Fruit fly (Drosophila melanogaster) whole organism: ENCODE data around the gene Ten-m.

ENCODE experiments used
- CG8478 ChIP-seq: fragments of >200 bp; optimal IDR thresholded peaks from 2 replicates; lab custom pipeline; 2018; ENCODE audit warnings: inconsistent platforms
- Dll ChIP-seq: fragments of >200 bp; optimal IDR thresholded peaks from 2 replicates; lab custom pipeline; 2017
- EcR ChIP-seq, 2 experiments: fragments of >200 bp; optimal IDR thresholded peaks; 2 replicates each; lab custom pipeline; 2017; ENCODE audit warnings: missing biosample characterization in 2 of 2, missing genetic modification characterization in 2 of 2, missing genetic modification reagents in 2 of 2
- pan ChIP-seq: fragments of >200 bp; optimal IDR thresholded peaks from 2 replicates; lab custom pipeline; 2017
- psq ChIP-seq: fragments of >200 bp; optimal IDR thresholded peaks from 2 replicates; lab custom pipeline; 2017
- usp ChIP-seq: fragments of >200 bp; optimal IDR thresholded peaks from 2 replicates; lab custom pipeline; 2017; ENCODE audit warnings: missing biosample characterization, missing genetic modification characterization, mixed read lengths

Gene Ten-m

DNA sequence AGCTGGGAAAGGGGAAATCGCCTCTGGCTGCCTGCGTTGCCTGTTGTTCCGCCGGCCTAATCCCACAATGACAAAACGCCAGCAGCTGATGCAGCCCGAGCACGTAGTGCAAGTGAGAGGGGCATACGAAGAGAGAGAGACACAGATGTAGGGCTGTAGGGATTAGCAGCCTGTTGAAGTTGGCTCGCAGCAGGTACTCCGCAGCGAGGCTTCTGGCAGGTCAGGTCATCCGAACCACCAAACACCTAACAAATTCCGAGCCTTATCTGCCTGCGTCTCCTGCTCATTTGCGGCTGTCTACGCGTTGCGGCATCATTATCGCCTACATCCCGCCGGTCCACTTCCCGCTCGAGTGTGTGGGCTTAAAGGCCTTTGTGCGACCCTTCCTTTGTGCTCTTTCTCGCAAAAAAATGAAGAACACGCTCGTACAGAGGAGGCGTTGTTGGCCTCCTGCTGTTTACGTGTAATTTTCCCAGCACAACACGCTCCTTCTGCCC is 4.8 kb downstream of the Ten-m start:
- TF ChIP-seq usp (GFP tag; lab: Kevin White, UChicago) (no peak), EcR (GFP tag; optimal IDR thresholded peaks at IDR 0.05; lab: Kevin White, UChicago) (no peak), psq (no peak), CG8478 (lab: Kevin White, UChicago) (no peak), pan (lab: Kevin White, UChicago) (no peak), Dll (no peak)

DNA sequence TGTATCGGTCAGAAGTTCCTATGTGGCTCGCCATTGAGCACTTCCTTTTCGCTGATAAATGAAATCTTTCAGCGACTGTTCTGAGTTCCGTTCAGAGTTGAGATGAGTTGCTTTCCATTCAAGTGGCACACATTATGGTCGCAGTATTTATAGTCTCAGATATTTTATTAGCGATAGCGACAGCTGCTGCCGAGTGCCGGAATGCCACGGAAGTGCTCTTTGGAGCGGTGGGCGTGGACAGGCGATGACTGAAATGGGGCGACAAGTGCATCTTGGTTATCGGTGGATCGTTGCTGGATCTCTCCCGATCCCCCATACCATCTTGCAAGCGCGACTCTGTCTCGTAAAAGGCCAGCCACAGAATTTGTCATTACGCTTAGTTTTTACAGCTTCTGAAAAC is 6.1 kb downstream of the Ten-m start:
- TF ChIP-seq Dll (no peak), usp (GFP tag; lab: Kevin White, UChicago) (no peak), psq (no peak), pan (lab: Kevin White, UChicago) (no peak), EcR (GFP tag; optimal IDR thresholded peaks at IDR 0.05; lab: Kevin White, UChicago) (no peak), CG8478 (lab: Kevin White, UChicago) (no peak)

DNA sequence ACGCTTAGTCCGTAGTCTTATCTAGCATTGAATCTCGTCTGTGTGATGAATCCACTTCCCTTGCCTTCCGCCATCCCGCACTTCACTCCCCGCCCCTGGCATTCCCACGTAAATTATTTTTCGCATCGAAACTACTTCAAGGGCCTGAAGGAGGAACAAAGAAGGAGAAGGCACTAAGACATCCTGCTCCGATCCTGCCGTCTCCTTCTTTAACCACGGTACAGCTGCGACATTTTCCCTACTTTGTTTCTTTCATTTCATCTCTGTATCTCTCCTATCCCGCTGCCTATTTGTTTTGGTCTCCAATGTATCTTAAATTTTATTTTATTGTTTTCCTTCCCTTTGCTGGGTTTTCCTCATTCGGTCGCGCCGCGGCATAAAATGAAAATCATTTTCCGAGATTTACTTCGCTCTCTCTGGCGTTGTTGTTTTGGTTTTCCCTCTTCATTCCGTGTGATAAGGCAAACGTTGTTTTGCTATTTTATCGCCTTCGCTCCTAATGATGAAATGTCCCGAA is 6.8 kb downstream of the Ten-m start:
- no peak for TF ChIP-seq usp (GFP tag; lab: Kevin White, UChicago)
- no peak for TF ChIP-seq pan (lab: Kevin White, UChicago)
- no peak for TF ChIP-seq CG8478 (lab: Kevin White, UChicago)
- TF ChIP-seq EcR (GFP tag; optimal IDR thresholded peaks at IDR 0.05; lab: Kevin White, UChicago): no peak
- TF ChIP-seq psq: no peak
- no peak for TF ChIP-seq Dll

- TF ChIP-seq psq: no peak
- TF ChIP-seq Dll: no peak
- no peak for TF ChIP-seq usp (GFP tag; lab: Kevin White, UChicago)
Measured at dm6 chr3L:22399906-22400655, 7.6 kb downstream of the Ten-m start.

- TF ChIP-seq psq (no peak), usp (GFP tag; lab: Kevin White, UChicago) (no peak), CG8478 (lab: Kevin White, UChicago) (no peak), Dll (no peak), EcR (GFP tag; optimal IDR thresholded peaks at IDR 0.05; lab: Kevin White, UChicago) (no peak), pan (lab: Kevin White, UChicago) (no peak)
Measured at dm6 chr3L:22398643-22399042, 9.0 kb downstream of the Ten-m start.

DNA sequence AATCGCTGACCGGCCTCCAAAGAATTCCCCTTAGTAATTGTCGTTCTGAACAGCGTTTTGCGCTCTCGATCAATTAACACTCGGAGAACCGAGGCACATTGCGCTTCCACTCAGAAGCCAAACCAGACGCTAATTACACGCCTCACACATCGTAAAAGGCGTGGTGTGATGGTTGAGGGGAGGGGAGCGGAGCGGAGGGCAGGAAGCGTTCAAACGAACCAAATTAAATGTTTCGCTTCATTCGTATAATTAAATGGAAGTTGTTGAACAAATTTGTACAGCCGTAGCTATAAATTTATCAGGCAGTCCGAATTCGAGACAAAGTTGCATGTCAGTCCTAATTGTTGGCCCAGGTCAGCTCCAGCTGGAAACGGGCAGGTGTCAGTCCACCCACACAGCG is 11.1 kb downstream of the Ten-m start:
- TF ChIP-seq psq: no peak
- TF ChIP-seq Dll: no peak
- no peak for TF ChIP-seq pan (lab: Kevin White, UChicago)
- TF ChIP-seq EcR (GFP tag; optimal IDR thresholded peaks at IDR 0.05; lab: Kevin White, UChicago): no peak
- TF ChIP-seq CG8478 (lab: Kevin White, UChicago): no peak
- TF ChIP-seq usp (GFP tag; lab: Kevin White, UChicago): no peak

DNA sequence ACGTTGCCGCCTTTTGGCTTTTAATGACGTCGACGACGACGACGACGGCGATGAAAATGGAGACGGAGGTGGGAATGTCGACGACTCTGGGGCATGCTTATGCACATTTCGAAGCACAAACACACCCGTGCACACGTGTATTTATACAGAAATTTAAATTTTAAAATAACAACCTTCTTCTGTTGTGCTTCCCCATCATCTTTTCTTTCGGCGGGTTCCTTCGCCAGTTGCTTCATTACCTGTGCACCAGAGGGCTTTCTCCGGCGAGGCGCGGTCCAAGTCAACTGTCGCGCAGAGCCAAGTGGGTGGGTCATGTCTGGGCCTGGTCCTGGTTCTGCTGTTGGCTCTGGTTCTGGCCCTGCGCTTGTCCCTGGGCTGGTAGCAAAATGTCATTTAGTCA is 13.3 kb downstream of the Ten-m start:
- TF ChIP-seq EcR (GFP tag; optimal IDR thresholded peaks at IDR 0.05; lab: Kevin White, UChicago) (no peak), Dll (peak; percentile 59), usp (GFP tag; lab: Kevin White, UChicago) (no peak), pan (lab: Kevin White, UChicago) (no peak), CG8478 (lab: Kevin White, UChicago) (no peak), psq (no peak)

dm6 chr3L:22392990-22393389 is 14.7 kb downstream of the Ten-m start:
- TF ChIP-seq usp (GFP tag; lab: Kevin White, UChicago) (no peak), pan (lab: Kevin White, UChicago) (no peak), CG8478 (lab: Kevin White, UChicago) (no peak), Dll (no peak), psq (no peak), EcR (GFP tag; optimal IDR thresholded peaks at IDR 0.05; lab: Kevin White, UChicago) (no peak)

- no peak for TF ChIP-seq pan (lab: Kevin White, UChicago)
- TF ChIP-seq EcR (GFP tag; optimal IDR thresholded peaks at IDR 0.05; lab: Kevin White, UChicago): no peak
- TF ChIP-seq psq: no peak
- TF ChIP-seq Dll: no peak
- no peak for TF ChIP-seq usp (GFP tag; lab: Kevin White, UChicago)
- TF ChIP-seq CG8478 (lab: Kevin White, UChicago): no peak
Measured at dm6 chr3L:22390179-22390728, 17.4 kb downstream of the Ten-m start.

DNA sequence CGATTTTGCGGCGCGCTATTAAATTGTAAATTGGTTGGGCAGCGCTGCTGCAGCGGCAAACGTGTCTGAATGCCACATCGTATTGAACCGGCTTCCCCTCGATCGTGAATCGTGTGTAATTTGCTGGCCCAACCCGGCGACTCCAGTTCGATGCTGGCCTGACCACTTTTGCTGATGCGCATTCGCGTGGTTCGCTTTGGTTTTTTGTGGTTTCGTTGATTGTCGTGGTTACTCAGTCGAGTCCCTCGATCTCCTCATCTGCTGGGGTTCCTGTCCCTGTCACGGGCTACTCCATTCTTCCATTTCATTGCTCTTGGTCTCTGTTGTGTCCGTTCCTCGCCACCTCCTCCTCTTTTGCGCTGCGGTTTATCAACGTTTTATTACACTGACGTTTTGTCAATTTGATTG is 18.6 kb downstream of the Ten-m start:
- no peak for TF ChIP-seq pan (lab: Kevin White, UChicago)
- no peak for TF ChIP-seq usp (GFP tag; lab: Kevin White, UChicago)
- no peak for TF ChIP-seq CG8478 (lab: Kevin White, UChicago)
- TF ChIP-seq psq: no peak
- TF ChIP-seq Dll: peak; percentile 69
- TF ChIP-seq EcR (GFP tag; optimal IDR thresholded peaks at IDR 0.05; lab: Kevin White, UChicago): no peak

DNA sequence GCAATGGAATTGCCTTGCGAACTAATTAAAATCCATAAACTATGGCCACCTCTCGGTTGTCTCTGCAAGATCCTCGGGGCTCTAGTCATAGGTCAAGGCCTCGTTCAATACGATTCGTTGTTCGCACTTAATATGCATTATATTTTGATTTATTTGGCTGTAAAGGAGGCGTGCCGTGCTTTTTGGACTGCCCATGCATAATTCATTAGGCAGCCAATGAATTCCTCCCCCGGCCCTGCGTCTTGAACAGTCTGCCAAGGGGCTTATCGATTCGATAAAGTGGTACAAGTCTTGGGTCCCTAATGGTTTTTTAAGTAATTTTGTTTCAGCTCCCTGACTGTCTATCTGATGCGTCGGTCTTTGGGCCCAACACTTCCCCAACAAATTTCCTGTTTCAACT is 28.9 kb downstream of the Ten-m start:
- TF ChIP-seq pan (lab: Kevin White, UChicago): no peak

DNA sequence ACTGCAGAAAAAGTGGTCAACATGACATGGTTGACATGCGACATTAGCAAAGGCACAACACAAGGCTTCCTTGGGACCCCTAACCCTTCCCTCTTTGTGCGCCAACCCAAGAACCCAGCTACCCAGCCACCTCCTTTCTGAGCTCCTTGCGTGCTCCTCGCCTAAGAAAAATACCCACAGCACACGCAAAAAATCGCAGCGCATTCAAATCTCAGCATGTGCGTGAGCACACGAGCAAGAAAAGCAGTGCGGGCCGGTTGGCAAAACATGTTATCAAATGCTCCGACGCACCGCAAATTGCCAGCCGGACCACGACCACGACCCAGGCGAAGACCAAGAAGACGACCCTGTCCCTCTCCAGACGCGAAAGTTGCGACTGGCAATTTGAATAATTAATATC is 30.2 kb downstream of the Ten-m start:
- TF ChIP-seq psq: no peak
- TF ChIP-seq Dll: no peak
- TF ChIP-seq CG8478 (lab: Kevin White, UChicago): no peak
- no peak for TF ChIP-seq usp (GFP tag; lab: Kevin White, UChicago)
- no peak for TF ChIP-seq pan (lab: Kevin White, UChicago)
- no peak for TF ChIP-seq EcR (GFP tag; optimal IDR thresholded peaks at IDR 0.05; lab: Kevin White, UChicago)
